Worm (Caenorhabditis elegans) whole organism, mixed stage, embryonic: Measurements from ENCODE around the gene W01B6.3.

Experiments used
- ces-1 ChIP-seq: fragments of 150-350 bp; optimal IDR thresholded peaks from 2 replicates; lab custom pipeline; 2014; ENCODE audit warnings: missing biosample characterization, missing genetic modification reagents, missing genetic modification characterization
- elt-3 ChIP-seq: fragments of 150-350 bp; optimal IDR thresholded peaks from 2 replicates; lab custom pipeline; 2014; ENCODE audit warnings: missing biosample characterization, missing genetic modification characterization
- mep-1 ChIP-seq: fragments of 150-350 bp; optimal IDR thresholded peaks from 2 replicates; lab custom pipeline; 2017; ENCODE audit warnings: missing biosample characterization, missing genetic modification reagents, missing genetic modification characterization, inconsistent platforms
- nhr-12 ChIP-seq: fragments of 150-350 bp; optimal IDR thresholded peaks from 2 replicates; lab custom pipeline; 2014; ENCODE audit warnings: missing biosample characterization, missing genetic modification characterization
- nhr-237 ChIP-seq: fragments of 150-350 bp; optimal IDR thresholded peaks from 2 replicates; lab custom pipeline; 2014; ENCODE audit warnings: missing biosample characterization, missing genetic modification characterization
- pha-4 ChIP-seq: fragments of 150-350 bp; optimal IDR thresholded peaks from 2 replicates; lab custom pipeline; 2018; ENCODE audit warnings: missing biosample characterization, missing genetic modification reagents, missing genetic modification characterization
- snpc-4 ChIP-seq: fragments of 150-350 bp; optimal IDR thresholded peaks from 2 replicates; lab custom pipeline; 2014; ENCODE audit warnings: missing biosample characterization, missing genetic modification characterization
- tbx-8 ChIP-seq: fragments of 200-800 bp; sonication (Bioruptor generic); optimal IDR thresholded peaks from 2 replicates; lab custom pipeline; 2018; ENCODE audit warnings: mild to moderate bottlenecking, missing genetic modification characterization, moderate library complexity, missing compliant biosample characterization
- unc-62 ChIP-seq: fragments of 150-350 bp; optimal IDR thresholded peaks from 2 replicates; lab custom pipeline; 2014; ENCODE audit warnings: missing biosample characterization, missing genetic modification reagents, missing genetic modification characterization

ce11 chrIV:10033053-10033452, 39.4 kb downstream of the W01B6.3 start, which contains the start of gene F44D12.6:
- TF ChIP-seq nhr-12 (no peak), unc-62 (GFP tag; lab: Kevin White, UChicago) (no peak), mep-1 (tag; lab: Kevin White, UChicago) (no peak), nhr-237 (tag; lab: Kevin White, UChicago) (no peak), elt-3 (tag; lab: Kevin White, UChicago) (no peak), pha-4 (tag; lab: Kevin White, UChicago) (no peak), tbx-8 (GFP tag; lab: Kevin White, UChicago) (no peak), ces-1 (GFP tag; lab: Kevin White, UChicago) (no peak), snpc-4 (tag; lab: Kevin White, UChicago) (no peak)
